Worm (Caenorhabditis elegans): ENCODE results near the gene trpp-6.
A peak's percentile ranks its signal among the peaks of the same experiment; 100 is the strongest.

The trpp-6 gene

DNA sequence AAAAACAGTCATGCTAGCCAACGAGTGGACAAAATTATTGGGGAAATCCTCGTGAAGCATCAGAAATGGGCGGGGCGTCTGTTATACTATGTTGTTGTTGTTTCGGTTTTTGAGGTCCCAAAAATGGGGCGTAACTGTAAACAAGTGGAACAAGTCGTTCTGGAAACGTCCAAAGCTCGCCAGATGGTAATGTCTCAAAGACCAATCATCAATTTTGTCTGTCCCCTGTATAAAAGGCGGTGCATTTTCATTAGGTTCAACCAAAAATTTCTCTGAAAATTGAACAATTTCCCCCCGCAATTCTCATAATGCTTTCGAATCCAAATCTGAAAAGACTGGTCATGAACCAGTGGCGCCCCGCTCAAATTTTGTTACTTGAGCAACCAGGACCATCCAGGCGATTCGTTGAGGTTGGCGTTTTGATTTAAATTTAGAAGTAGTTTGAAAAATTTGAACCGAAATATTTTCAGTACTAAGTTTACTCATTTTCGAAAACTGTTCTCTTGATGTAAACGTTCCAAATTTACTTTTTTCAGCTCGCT, 27.5 kb downstream of the trpp-6 start (continued):
- no peak for TF ChIP-seq snpc-4 (tag; optimal IDR thresholded peaks at IDR 0.05)
- TF ChIP-seq unc-130 (tag; optimal IDR thresholded peaks at IDR 0.05) = no peak

DNA sequence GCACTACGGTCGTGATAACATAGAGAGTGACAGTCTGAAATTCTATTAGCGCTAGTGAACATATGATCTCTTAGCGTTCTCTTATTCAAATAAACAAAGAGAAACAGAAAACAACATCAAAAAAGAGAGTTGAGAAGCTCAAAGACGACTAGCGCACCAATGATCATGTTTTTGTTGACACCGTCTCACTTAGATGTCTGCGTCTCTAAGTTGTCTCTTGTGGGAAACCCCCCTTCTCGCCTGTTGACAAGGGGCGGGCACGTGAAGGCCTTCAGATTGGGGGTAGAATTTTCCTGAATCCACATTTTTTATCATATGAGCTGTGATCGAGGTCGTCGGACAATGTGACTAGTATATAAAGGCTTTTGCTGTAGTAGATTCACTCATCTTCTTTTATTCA, 28.2 kb downstream of the trpp-6 start:
- TF ChIP-seq nhr-20 (tag; optimal IDR thresholded peaks at IDR 0.05) = no peak
- TF ChIP-seq efl-3 (GFP tag; optimal IDR thresholded peaks at IDR 0.05) = no peak
- TF ChIP-seq nhr-71 (tag; optimal IDR thresholded peaks at IDR 0.05) = peak; percentile 43
- peak in 1 of 2 experiments; percentile 28 for TF ChIP-seq lsy-2 (tag; optimal IDR thresholded peaks at IDR 0.05)
- TF ChIP-seq nhr-77 (tag; optimal IDR thresholded peaks at IDR 0.05) = no peak
- peak in 1 of 2 experiments; percentile 25 for TF ChIP-seq mdl-1 (tag; optimal IDR thresholded peaks at IDR 0.05)
- peak in 1 of 2 experiments; percentile 5 for TF ChIP-seq lin-35 (GFP tag; optimal IDR thresholded peaks at IDR 0.05)
- TF ChIP-seq egl-27 (tag; optimal IDR thresholded peaks at IDR 0.05) = no peak
- TF ChIP-seq snpc-4 (tag; optimal IDR thresholded peaks at IDR 0.05) = no peak
- TF ChIP-seq dpl-1 (GFP tag; optimal IDR thresholded peaks at IDR 0.05) = peak in 1 of 3 experiments; percentile 7
- peak; percentile 38 for TF ChIP-seq snu-23 (GFP tag; optimal IDR thresholded peaks at IDR 0.05)
- peak; percentile 67 for TF ChIP-seq nhr-85 (tag)
- TF ChIP-seq dsc-1 (tag; optimal IDR thresholded peaks at IDR 0.05) = no peak
- peak; percentile 52 for TF ChIP-seq fkh-8 (tag; optimal IDR thresholded peaks at IDR 0.05)
- no peak for TF ChIP-seq unc-30 (tag; optimal IDR thresholded peaks at IDR 0.05)
- peak; percentile 74 for TF ChIP-seq lin-14 (GFP tag; optimal IDR thresholded peaks at IDR 0.05)

DNA sequence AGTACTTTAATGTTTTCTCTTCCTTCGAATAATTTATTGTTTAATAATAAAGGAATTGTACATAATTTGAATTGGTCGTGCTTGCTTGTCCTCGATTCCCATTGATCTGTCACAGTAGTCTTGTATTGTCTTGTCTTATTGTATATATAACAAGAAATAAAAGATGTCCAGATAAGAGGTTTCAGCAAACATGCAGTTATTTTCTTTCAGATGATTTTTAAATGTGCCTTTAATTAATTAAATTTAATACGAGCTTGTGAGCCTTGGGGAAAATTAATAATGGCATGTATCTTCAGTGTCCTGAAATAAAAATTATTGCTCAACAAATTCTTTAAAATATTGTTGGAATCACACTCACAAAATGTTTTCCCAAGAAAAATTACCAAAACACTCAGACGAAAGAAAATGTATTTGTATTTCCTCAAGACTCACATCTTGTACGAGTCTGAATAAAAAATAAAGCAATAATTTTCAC, 31.4 kb downstream of the trpp-6 start:
- TF ChIP-seq nhr-11 (tag; optimal IDR thresholded peaks at IDR 0.05) = no peak

DNA sequence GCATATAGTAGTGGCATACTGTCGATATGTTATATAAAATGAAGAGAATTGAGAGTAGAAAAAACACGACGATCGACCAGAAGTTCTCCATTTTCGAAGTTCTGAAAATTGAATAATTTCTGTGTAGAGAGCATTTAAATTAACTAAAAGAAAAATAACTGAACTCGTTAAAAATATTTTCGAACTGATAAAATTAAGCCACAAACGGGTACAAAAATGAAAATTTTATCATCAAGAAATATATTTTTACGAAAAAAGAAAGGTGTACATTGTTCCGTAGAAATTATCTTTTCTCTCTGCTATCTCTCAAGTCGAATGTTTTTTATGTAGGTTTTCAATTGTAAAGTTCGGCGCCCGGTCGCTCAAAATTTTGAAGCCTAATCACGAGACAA, 39.3 kb downstream of the trpp-6 start, which contains the start of gene acl-2:
Gene acl-2 (minus strand): TSS at position 101 of the 392 bp plus-strand sequence.
- TF ChIP-seq blmp-1 (tag; optimal IDR thresholded peaks at IDR 0.05) (peak; percentile 38), ztf-4 (tag; optimal IDR thresholded peaks at IDR 0.05) (no peak), unc-30 (tag; optimal IDR thresholded peaks at IDR 0.05) (no peak), vab-15 (tag; optimal IDR thresholded peaks at IDR 0.05) (no peak), C16A3.4 (tag; optimal IDR thresholded peaks at IDR 0.05) (no peak), nhr-71 (tag; optimal IDR thresholded peaks at IDR 0.05) (no peak), elt-3 (tag; optimal IDR thresholded peaks at IDR 0.05) (peak in 1 of 6 experiments; percentile 12)

DNA sequence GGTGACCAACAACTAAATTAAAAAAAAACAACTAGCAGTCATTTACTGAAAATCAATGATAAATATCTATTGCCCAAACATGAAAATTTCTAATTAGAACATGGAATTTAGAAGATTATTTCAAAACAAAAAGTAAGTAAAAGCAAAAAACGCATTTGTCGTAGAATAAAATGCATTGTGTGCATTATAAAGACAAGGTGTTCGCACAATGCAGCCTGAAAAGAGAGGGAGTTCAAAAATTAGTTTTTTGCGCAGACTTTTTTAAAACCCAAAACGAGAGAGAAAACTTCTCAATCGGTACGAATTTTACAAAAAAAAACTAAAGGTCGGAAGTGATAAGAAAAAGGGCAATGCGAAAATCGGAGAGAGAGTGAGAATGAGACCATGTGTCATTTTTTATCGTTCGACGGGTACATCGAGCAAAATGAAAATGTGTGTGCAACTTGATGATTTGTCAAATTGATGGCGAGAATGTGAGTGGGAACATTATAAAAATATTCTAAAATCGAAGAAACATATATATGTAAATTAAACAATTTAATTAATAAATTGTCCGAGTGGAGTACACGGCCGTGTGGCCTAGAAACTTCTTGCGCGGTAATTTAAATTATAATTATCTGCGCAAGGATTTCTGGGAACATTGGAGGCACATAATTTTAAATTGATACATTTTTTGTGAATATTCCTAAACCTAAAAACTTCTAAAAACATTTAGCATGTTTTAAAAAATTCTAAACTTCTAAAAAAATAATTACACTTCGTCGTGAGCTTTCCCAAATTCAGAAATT, 39.9 kb downstream of the trpp-6 start:
- no peak for TF ChIP-seq hlh-4 (tag; optimal IDR thresholded peaks at IDR 0.05)
- TF ChIP-seq xbp-1 (tag; optimal IDR thresholded peaks at IDR 0.05) = peak; percentile 43
- TF ChIP-seq lin-35 (GFP tag; optimal IDR thresholded peaks at IDR 0.05) = peak; percentile 94 to 96
- TF ChIP-seq efl-3 (GFP tag; optimal IDR thresholded peaks at IDR 0.05) = no peak
- TF ChIP-seq nhr-90 (tag; optimal IDR thresholded peaks at IDR 0.05; ENCODE audit: poor library complexity) = peak; percentile 58
- TF ChIP-seq lsy-2 (tag; optimal IDR thresholded peaks at IDR 0.05) = peak; percentile 23 to 71
- no peak for TF ChIP-seq nhr-237 (tag; optimal IDR thresholded peaks at IDR 0.05)
- no peak for TF ChIP-seq lin-15B (tag; optimal IDR thresholded peaks at IDR 0.05)
- TF ChIP-seq grh-1 (GFP tag; IDR thresholded peaks at IDR 0.05) = no peak; the same call in 1 of the 2 replicates
- TF ChIP-seq nhr-20 (tag; optimal IDR thresholded peaks at IDR 0.05) = peak; percentile 55
- TF ChIP-seq rnt-1 (tag; optimal IDR thresholded peaks at IDR 0.05) = peak; percentile 18
- no peak for TF ChIP-seq ceh-63 (GFP tag; optimal IDR thresholded peaks at IDR 0.05)
- peak; percentile 91 to 95 (median 93) for TF ChIP-seq dpl-1 (GFP tag; optimal IDR thresholded peaks at IDR 0.05)
- TF ChIP-seq unc-86 (tag; optimal IDR thresholded peaks at IDR 0.05) = no peak
- peak; percentile 13 for TF ChIP-seq skn-1 (tag; optimal IDR thresholded peaks at IDR 0.05)
- TF ChIP-seq tbx-2 (tag; optimal IDR thresholded peaks at IDR 0.05) = peak; percentile 17
- no peak for TF ChIP-seq sptf-1 (tag; optimal IDR thresholded peaks at IDR 0.05)
- peak; percentile 30; the same call in 1 of the 2 replicates for TF ChIP-seq isw-1 (GFP tag; IDR thresholded peaks at IDR 0.05)
- no peak for TF ChIP-seq mab-9 (GFP tag; IDR thresholded peaks at IDR 0.05)
- TF ChIP-seq dsc-1 (tag; optimal IDR thresholded peaks at IDR 0.05) = peak; percentile 21
- TF ChIP-seq efl-1 (optimal IDR thresholded peaks at IDR 0.05) = peak; percentile 96 to 97
- peak; percentile 94 to 99 for TF ChIP-seq efl-1 (GFP tag; optimal IDR thresholded peaks at IDR 0.05 in 1 of 2)
- TF ChIP-seq unc-98 (GFP tag; IDR thresholded peaks at IDR 0.05) = no peak
- peak; percentile 67 for TF ChIP-seq nhr-71 (tag; optimal IDR thresholded peaks at IDR 0.05)
- TF ChIP-seq pag-3 (tag; optimal IDR thresholded peaks at IDR 0.05; ENCODE audit: borderline replicate concordance, insufficient read depth) = no peak
- peak; percentile 33 for TF ChIP-seq lir-3 (tag; optimal IDR thresholded peaks at IDR 0.05; ENCODE audit: poor library complexity)
